Fruit fly (Drosophila melanogaster) whole organism, wandering third instar larva: Measurements from ENCODE around the gene CG14210.

ENCODE experiments used
- CG32264 ChIP-seq: fragments of 200-800 bp; sonication (Bioruptor generic); optimal IDR thresholded peaks from 2 replicates; lab custom pipeline; 2016; ENCODE audit warnings: missing biosample characterization, missing genetic modification characterization
- Dfd ChIP-seq: fragments of >200 bp; optimal IDR thresholded peaks from 2 replicates; lab custom pipeline; 2017; ENCODE audit warnings: missing biosample characterization, missing genetic modification characterization
- HLH106 ChIP-seq: fragments of 200-800 bp; optimal IDR thresholded peaks from 3 replicates; lab custom pipeline; 2019; ENCODE audit warnings: missing biosample characterization, mild to moderate bottlenecking, missing genetic modification characterization, moderate library complexity
- Hr83 ChIP-seq: fragments of 200-300 bp; sonication (Bioruptor generic); optimal IDR thresholded peaks from 2 replicates; lab custom pipeline; 2016; ENCODE audit warnings: missing biosample characterization, mild to moderate bottlenecking, missing genetic modification characterization, moderate library complexity; ENCODE audit not compliant: poor library complexity, severe bottlenecking
- Jra ChIP-seq: sonication (Bioruptor generic); optimal IDR thresholded peaks from 2 replicates; lab custom pipeline; 2016; ENCODE audit warnings: missing biosample characterization, missing genetic modification characterization
- dsf ChIP-seq: sonication (Bioruptor generic); optimal IDR thresholded peaks from 2 replicates; lab custom pipeline; 2016; ENCODE audit warnings: missing biosample characterization, missing genetic modification characterization, borderline replicate concordance
- psq ChIP-seq: fragments of 200-800 bp; sonication (Bioruptor generic); optimal IDR thresholded peaks from 3 replicates; lab custom pipeline; 2017; ENCODE audit warnings: missing biosample characterization, mild to moderate bottlenecking, missing genetic modification characterization, moderate library complexity
- woc ChIP-seq: sonication (Bioruptor generic); optimal IDR thresholded peaks from 2 replicates; lab custom pipeline; 2016; ENCODE audit warnings: missing biosample characterization, mild to moderate bottlenecking, missing genetic modification characterization

- no peak for TF ChIP-seq CG32264 (GFP tag; lab: Kevin White, UChicago)
- TF ChIP-seq Jra (GFP tag; lab: Kevin White, UChicago) = no peak
- TF ChIP-seq Hr83 (GFP tag; lab: Kevin White, UChicago) = no peak
- no peak for TF ChIP-seq psq (GFP tag; lab: Kevin White, UChicago)
- no peak for TF ChIP-seq Dfd (GFP tag; lab: Kevin White, UChicago)
- no peak for TF ChIP-seq dsf (GFP tag; lab: Kevin White, UChicago)
- TF ChIP-seq woc (GFP tag; lab: Kevin White, UChicago) = no peak
- TF ChIP-seq HLH106 = no peak
Measured at dm6 chrX:19585142-19585541, 30.9 kb upstream of the CG14210 start.
